Worm (Caenorhabditis elegans) whole organism, L1 larva: ENCODE measurements around the gene srlf-13.
A peak's percentile ranks its signal among the peaks of the same experiment; 100 is the strongest.

Experiments
- C16A3.4 ChIP-seq: fragments of 150-350 bp; optimal IDR thresholded peaks from 2 replicates; lab custom pipeline; 2014; ENCODE audit warnings: missing biosample characterization, missing genetic modification characterization
- Y116A8C.19 ChIP-seq: sonication (generic microtip); optimal IDR thresholded peaks from 2 replicates; lab custom pipeline; 2016; ENCODE audit warnings: missing compliant biosample characterization, missing genetic modification characterization, borderline replicate concordance
- blmp-1 ChIP-seq: fragments of 150-350 bp; optimal IDR thresholded peaks from 2 replicates; lab custom pipeline; 2014; ENCODE audit warnings: missing biosample characterization, missing genetic modification characterization
- ceh-8 ChIP-seq: fragments of 200-800 bp; sonication (Bioruptor generic); optimal IDR thresholded peaks from 2 replicates; lab custom pipeline; 2018; ENCODE audit warnings: mild to moderate bottlenecking, missing genetic modification characterization, moderate library complexity, missing compliant biosample characterization
- ceh-82 ChIP-seq, 3 experiments: fragments of 150-350 bp in 1 of 3; sonication (generic microtip) in 2 of 3; optimal IDR thresholded peaks; 2 replicates each; lab custom pipeline; 2014 to 2017; ENCODE audit warnings: missing biosample characterization in 3 of 3, missing genetic modification characterization in 3 of 3
- dpl-1 ChIP-seq, 3 experiments: fragments of 150-350 bp in 2 of 3; sonication (generic microtip) in 1 of 3; optimal IDR thresholded peaks; 2 replicates each; lab custom pipeline; 2014 to 2017; ENCODE audit warnings: missing biosample characterization in 3 of 3, missing genetic modification characterization in 3 of 3, missing genetic modification reagents in 3 of 3
- efl-1 ChIP-seq, 4 experiments: fragments of 150-350 bp; optimal IDR thresholded peaks in 3 of 4; peaks in 1 of 4; 1 replicate in 1 of 4; 2 replicates in 3 of 4; lab custom pipeline; 2014; ENCODE audit warnings: missing biosample characterization in 2 of 4, missing genetic modification characterization in 2 of 4, missing genetic modification reagents in 2 of 4
- efl-3 ChIP-seq: fragments of 200-800 bp; sonication (Bioruptor generic); optimal IDR thresholded peaks from 2 replicates; lab custom pipeline; 2018; ENCODE audit warnings: mild to moderate bottlenecking, missing genetic modification characterization, missing compliant biosample characterization
- egl-13 ChIP-seq: sonication (generic microtip); optimal IDR thresholded peaks from 2 replicates; lab custom pipeline; 2016; ENCODE audit warnings: missing genotype, missing genetic modification reagents, missing genetic modification characterization, missing compliant biosample characterization
- elt-2 ChIP-seq: sonication (generic microtip); optimal IDR thresholded peaks from 2 replicates; lab custom pipeline; 2016; ENCODE audit warnings: missing genetic modification characterization, mild to moderate bottlenecking, inconsistent platforms, missing compliant biosample characterization, missing genetic modification reagents
- elt-3 ChIP-seq, 6 experiments: fragments of 150-350 bp in 1 of 6; sonication (generic microtip); optimal IDR thresholded peaks; 2 replicates each; lab custom pipeline; 2017 to 2018; ENCODE audit warnings: missing biosample characterization in 6 of 6, missing genetic modification characterization in 6 of 6, inconsistent platforms in 1 of 6
- ets-5 ChIP-seq: fragments of 200-800 bp; sonication (Bioruptor generic); IDR thresholded peaks from 2 replicates; pipeline ENCODE4 v1.3.6; 2022; ENCODE audit warnings: missing genetic modification characterization, missing compliant biosample characterization
- fos-1 ChIP-seq: fragments of 150-350 bp; optimal IDR thresholded peaks from 2 replicates; lab custom pipeline; 2014; ENCODE audit warnings: missing biosample characterization, missing genetic modification characterization
- hpl-2 ChIP-seq: fragments of 150-350 bp; optimal IDR thresholded peaks from 2 replicates; lab custom pipeline; 2014; ENCODE audit warnings: missing biosample characterization, missing genetic modification reagents, missing genetic modification characterization
- lin-14 ChIP-seq: fragments of 200-800 bp; sonication (Bioruptor generic); optimal IDR thresholded peaks from 2 replicates; lab custom pipeline; 2018; ENCODE audit warnings: mild to moderate bottlenecking, missing genetic modification characterization, moderate library complexity, missing compliant biosample characterization
- lin-35 ChIP-seq, 2 experiments: fragments of 150-350 bp; optimal IDR thresholded peaks; 2 replicates each; lab custom pipeline; 2014; ENCODE audit warnings: missing biosample characterization in 2 of 2, missing genetic modification characterization in 2 of 2, missing genetic modification reagents in 2 of 2
- lin-39 ChIP-seq: fragments of 150-350 bp; optimal IDR thresholded peaks from 2 replicates; lab custom pipeline; 2014; ENCODE audit warnings: missing biosample characterization, missing genetic modification reagents, missing genetic modification characterization
- mab-9 ChIP-seq: fragments of 200-800 bp; sonication (Bioruptor generic); IDR thresholded peaks from 2 replicates; pipeline ENCODE4 v1.3.6; 2022; ENCODE audit warnings: missing genetic modification reagents, missing genetic modification characterization, missing compliant biosample characterization
- mef-2 ChIP-seq: fragments of 150-350 bp; optimal IDR thresholded peaks from 2 replicates; lab custom pipeline; 2014; ENCODE audit warnings: missing biosample characterization, missing genetic modification characterization
- nhr-12 ChIP-seq: sonication (generic microtip); optimal IDR thresholded peaks from 2 replicates; lab custom pipeline; 2017; ENCODE audit warnings: missing biosample characterization, missing genetic modification characterization
- nhr-19 ChIP-seq: fragments of 200-800 bp; sonication (Bioruptor generic); conservative IDR thresholded peaks from 2 replicates; pipeline ENCODE4 v1.3.6; 2022; ENCODE audit warnings: missing genetic modification characterization, missing compliant biosample characterization
- nhr-20 ChIP-seq: sonication (generic microtip); optimal IDR thresholded peaks from 2 replicates; lab custom pipeline; 2016; ENCODE audit warnings: mild to moderate bottlenecking, missing genetic modification characterization, missing compliant biosample characterization
- nhr-237 ChIP-seq: fragments of 150-350 bp; optimal IDR thresholded peaks from 2 replicates; lab custom pipeline; 2014; ENCODE audit warnings: missing biosample characterization, missing genetic modification characterization
- nhr-71 ChIP-seq: sonication (generic microtip); optimal IDR thresholded peaks from 2 replicates; lab custom pipeline; 2016; ENCODE audit warnings: mild to moderate bottlenecking, missing genetic modification characterization, moderate library complexity, missing compliant biosample characterization
- nhr-76 ChIP-seq: sonication (generic microtip); optimal IDR thresholded peaks from 2 replicates; lab custom pipeline; 2017; ENCODE audit warnings: missing biosample characterization, missing genetic modification characterization
- nhr-77 ChIP-seq: fragments of 150-350 bp; optimal IDR thresholded peaks from 2 replicates; lab custom pipeline; 2014; ENCODE audit warnings: missing biosample characterization, missing genetic modification characterization
- nhr-84 ChIP-seq: sonication (generic microtip); optimal IDR thresholded peaks from 2 replicates; lab custom pipeline; 2017; ENCODE audit warnings: missing biosample characterization, missing genetic modification characterization
- nhr-85 ChIP-seq: sonication (generic microtip); peaks from one replicate; lab custom pipeline; 2016; ENCODE audit warnings: missing genetic modification characterization, inconsistent platforms, missing compliant biosample characterization
- nhr-90 ChIP-seq: sonication (generic microtip); optimal IDR thresholded peaks from 2 replicates; lab custom pipeline; 2016; ENCODE audit warnings: mild to moderate bottlenecking, missing genetic modification characterization, missing compliant biosample characterization; ENCODE audit not compliant: poor library complexity
- skn-1 ChIP-seq: fragments of 150-350 bp; optimal IDR thresholded peaks from 2 replicates; lab custom pipeline; 2014; ENCODE audit warnings: missing biosample characterization, missing genetic modification characterization
- snu-23 ChIP-seq: sonication (generic microtip); optimal IDR thresholded peaks from 2 replicates; lab custom pipeline; 2016; ENCODE audit warnings: missing genetic modification characterization, missing compliant biosample characterization
- sptf-1 ChIP-seq: fragments of 150-350 bp; optimal IDR thresholded peaks from 2 replicates; lab custom pipeline; 2014; ENCODE audit warnings: missing biosample characterization, missing genetic modification characterization
- tbx-2 ChIP-seq: sonication (generic microtip); optimal IDR thresholded peaks from 2 replicates; lab custom pipeline; 2016; ENCODE audit warnings: missing genetic modification characterization, missing compliant biosample characterization
- unc-30 ChIP-seq: sonication (generic microtip); optimal IDR thresholded peaks from 2 replicates; lab custom pipeline; 2017; ENCODE audit warnings: missing biosample characterization, missing genetic modification characterization
- unc-62 ChIP-seq: fragments of 150-350 bp; optimal IDR thresholded peaks from 2 replicates; lab custom pipeline; 2014; ENCODE audit warnings: missing biosample characterization, missing genetic modification reagents, missing genetic modification characterization
- vab-15 ChIP-seq: sonication (generic microtip); optimal IDR thresholded peaks from 2 replicates; lab custom pipeline; 2017; ENCODE audit warnings: missing genotype, mild to moderate bottlenecking, missing genetic modification characterization, missing compliant biosample characterization
- ztf-4 ChIP-seq: fragments of 150-350 bp; optimal IDR thresholded peaks from 2 replicates; lab custom pipeline; 2014; ENCODE audit warnings: missing biosample characterization, missing genetic modification characterization

The srlf-13 gene

ce11 chrIV:10913081-10913480 lies 16.7 kb upstream of the srlf-13 start, which contains the start of gene ZK593.2:
ZK593.2 (plus strand) TSS chrIV:10913381.
- TF ChIP-seq unc-30 (tag; lab: Kevin White, UChicago) (no peak), nhr-237 (tag; lab: Kevin White, UChicago) (no peak), nhr-71 (no peak), sptf-1 (tag; lab: Kevin White, UChicago) (no peak), efl-1 (optimal IDR thresholded peaks at IDR 0.05; lab: Kevin White, UChicago) (no peak), efl-1 (GFP tag; optimal IDR thresholded peaks at IDR 0.05 in 1 of 2; lab: Kevin White, UChicago) (no peak), nhr-76 (no peak), C16A3.4 (tag; lab: Kevin White, UChicago) (no peak), efl-3 (GFP tag; lab: Kevin White, UChicago) (no peak)

- peak in 3 of 6 experiments; percentile 29 to 65 (median 64) for TF ChIP-seq elt-3 (tag; optimal IDR thresholded peaks at IDR 0.05; lab: Kevin White, UChicago)
- TF ChIP-seq tbx-2 (tag; lab: Kevin White, UChicago) = peak; percentile 19
- peak; percentile 88 for TF ChIP-seq nhr-85 (tag; lab: Kevin White, UChicago)
- no peak for TF ChIP-seq efl-1 (optimal IDR thresholded peaks at IDR 0.05; lab: Kevin White, UChicago)
- peak in 1 of 2 experiments; percentile 75 for TF ChIP-seq efl-1 (GFP tag; optimal IDR thresholded peaks at IDR 0.05 in 1 of 2; lab: Kevin White, UChicago)
- TF ChIP-seq ztf-4 (tag; lab: Kevin White, UChicago) = no peak
- peak; percentile 56 for TF ChIP-seq nhr-71
- peak; percentile 22 for TF ChIP-seq nhr-90 (tag; lab: Kevin White, UChicago)
- peak; percentile 59 for TF ChIP-seq lin-14 (GFP tag; lab: Kevin White, UChicago)
- TF ChIP-seq nhr-19 (GFP tag; lab: Robert Waterston, UW) = peak; percentile 26
- no peak for TF ChIP-seq mab-9
- TF ChIP-seq dpl-1 (GFP tag; optimal IDR thresholded peaks at IDR 0.05; lab: Kevin White, UChicago) = no peak
- TF ChIP-seq snu-23 = peak; percentile 64
- no peak for TF ChIP-seq hpl-2
- TF ChIP-seq lin-35 (GFP tag; optimal IDR thresholded peaks at IDR 0.05; lab: Kevin White, UChicago) = peak in 1 of 2 experiments; percentile 29
- peak; percentile 49 for TF ChIP-seq elt-2 (tag; lab: Kevin White, UChicago)
- peak; percentile 69 for TF ChIP-seq nhr-20
- TF ChIP-seq ceh-8 (GFP tag; lab: Kevin White, UChicago) = no peak
Measured at ce11 chrIV:10909708-10910107, 13.3 kb upstream of the srlf-13 start, which contains the start of gene pyk-2. pyk-2 (plus strand) TSS chrIV:10909913.

- TF ChIP-seq skn-1 (tag; lab: Kevin White, UChicago) (no peak), ets-5 (GFP tag; lab: Robert Waterston, UW) (no peak), ceh-82 (tag; optimal IDR thresholded peaks at IDR 0.05; lab: Kevin White, UChicago) (no peak), unc-62 (GFP tag; lab: Kevin White, UChicago) (no peak), nhr-237 (tag; lab: Kevin White, UChicago) (no peak), vab-15 (tag; lab: Kevin White, UChicago) (no peak), blmp-1 (tag; lab: Kevin White, UChicago) (no peak), lin-39 (no peak), egl-13 (tag; lab: Kevin White, UChicago) (no peak), nhr-84 (tag; lab: Kevin White, UChicago) (no peak), nhr-77 (tag; lab: Kevin White, UChicago) (no peak), nhr-71 (no peak), Y116A8C.19 (no peak), mab-9 (no peak), tbx-2 (tag; lab: Kevin White, UChicago) (no peak), hpl-2 (no peak)
- TF ChIP-seq, all 84 proteins: peak for 0
Measured at ce11 chrIV:10909206-10909605, 12.8 kb upstream of the srlf-13 start, which contains the start of gene ZK596.2. ZK596.2 (minus strand) TSS chrIV:10909306.

- TF ChIP-seq nhr-90 (tag; lab: Kevin White, UChicago) (no peak), fos-1 (tag; lab: Kevin White, UChicago) (no peak), hpl-2 (no peak), nhr-12 (tag; lab: Kevin White, UChicago) (no peak), mef-2 (no peak), nhr-237 (tag; lab: Kevin White, UChicago) (no peak)
- TF ChIP-seq, all 84 proteins: peak for 0
Measured at ce11 chrIV:10904282-10904681, 7.9 kb upstream of the srlf-13 start, which contains the start of gene ZK596.3. ZK596.3 (minus strand) TSS chrIV:10904382.
